Worm (Caenorhabditis elegans) whole organism, L2 larva: ENCODE results near the gene scc-1.

Experiments used
- R02D3.7 ChIP-seq: fragments of 150-350 bp; optimal IDR thresholded peaks from 2 replicates; lab custom pipeline; 2014; ENCODE audit warnings: missing biosample characterization, missing genetic modification characterization
- elt-1 ChIP-seq: fragments of 150-350 bp; optimal IDR thresholded peaks from 2 replicates; lab custom pipeline; 2014; ENCODE audit warnings: missing biosample characterization, missing genetic modification characterization

ce11 chrII:4665359-4665758, 33.2 kb upstream of the scc-1 start, which contains the start of gene T05A7.11:
- TF ChIP-seq R02D3.7 (tag; lab: Kevin White, UChicago) (no peak), elt-1 (tag; lab: Kevin White, UChicago) (no peak)
